Worm (Caenorhabditis elegans): ENCODE results near the gene crn-7.

crn-7 gene

DNA sequence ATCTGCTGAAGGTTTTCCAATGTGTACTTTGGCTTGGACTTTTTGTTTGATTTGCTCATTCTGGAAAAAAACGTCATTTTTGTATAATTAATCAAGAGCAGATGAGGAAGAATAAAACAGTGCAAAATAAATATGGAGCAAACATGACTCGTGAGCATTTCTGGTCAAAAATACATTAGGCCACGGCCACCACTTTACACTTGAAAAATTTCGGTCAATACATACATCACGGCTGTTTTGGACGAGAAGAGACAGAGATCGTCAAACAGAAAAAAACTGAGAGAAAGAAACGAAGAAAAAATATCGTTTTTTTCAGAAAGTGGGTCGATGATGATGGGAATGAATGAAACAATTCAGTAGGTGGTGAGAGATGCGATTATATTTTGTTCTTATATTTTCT lies at the start of gene crn-7, which contains the start of gene F09G8.7:
TSS of gene crn-7 (plus strand) at position 236 of the 400 bp plus-strand sequence.
TSS of gene F09G8.7 (minus strand) at position 60 of the 400 bp plus-strand sequence.
- TF ChIP-seq ceh-24 (tag; optimal IDR thresholded peaks at IDR 0.05) = no peak
- no peak for TF ChIP-seq pros-1 (tag; optimal IDR thresholded peaks at IDR 0.05)
- no peak for TF ChIP-seq gmeb-2 (tag; optimal IDR thresholded peaks at IDR 0.05)
- no peak for TF ChIP-seq pax-1 (tag; optimal IDR thresholded peaks at IDR 0.05)
- TF ChIP-seq pqm-1 (tag; optimal IDR thresholded peaks at IDR 0.05) = no peak
- TF ChIP-seq pat-9 (tag; optimal IDR thresholded peaks at IDR 0.05) = no peak
- TF ChIP-seq fax-1 (tag; optimal IDR thresholded peaks at IDR 0.05) = no peak
- no peak for TF ChIP-seq unc-55 (GFP tag; optimal IDR thresholded peaks at IDR 0.05)
- no peak for TF ChIP-seq ref-2 (tag; optimal IDR thresholded peaks at IDR 0.05)
- no peak for TF ChIP-seq dve-1 (tag; optimal IDR thresholded peaks at IDR 0.05)
- TF ChIP-seq ceh-30 (tag; optimal IDR thresholded peaks at IDR 0.05) = no peak

- TF ChIP-seq unc-86 (tag; optimal IDR thresholded peaks at IDR 0.05) (peak; percentile 38), ttx-3 (tag; optimal IDR thresholded peaks at IDR 0.05) (no peak)
Measured at ce11 chrIII:8220081-8220480, 48.2 kb upstream of the crn-7 start.

DNA sequence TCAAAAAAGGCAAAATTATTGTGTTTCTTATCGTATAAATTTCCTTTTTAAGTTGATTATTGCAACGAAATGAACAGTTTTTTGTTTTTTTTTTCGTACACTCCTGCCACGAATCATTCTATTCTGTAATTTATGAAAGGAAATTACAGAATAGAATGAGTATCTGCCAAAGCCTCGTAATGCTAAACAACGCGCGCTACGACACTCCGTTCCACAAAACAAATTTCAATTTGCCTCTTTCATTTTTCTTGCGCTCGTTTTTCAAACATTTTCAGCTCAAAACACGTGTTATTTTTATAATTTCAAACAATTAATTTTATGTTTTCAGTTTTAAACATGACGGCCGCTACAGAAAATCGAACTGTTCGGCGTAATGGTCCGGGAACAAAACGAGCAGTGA lies 43.6 kb upstream of the crn-7 start, which contains the start of gene mob-4:
TSS of gene mob-4 (plus strand) at position 329 of the 400 bp plus-strand sequence.
- TF ChIP-seq hlh-15 (tag; optimal IDR thresholded peaks at IDR 0.05) (no peak), Y22D7AL.16 (tag; optimal IDR thresholded peaks at IDR 0.05) (no peak), hlh-6 (tag; optimal IDR thresholded peaks at IDR 0.05) (no peak), ceh-48 (tag; optimal IDR thresholded peaks at IDR 0.05) (no peak), unc-86 (tag; optimal IDR thresholded peaks at IDR 0.05) (no peak), pha-2 (tag; optimal IDR thresholded peaks at IDR 0.05) (no peak), ceh-18 (tag; optimal IDR thresholded peaks at IDR 0.05) (no peak), T23F11.4 (GFP tag; optimal IDR thresholded peaks at IDR 0.05) (no peak)

DNA sequence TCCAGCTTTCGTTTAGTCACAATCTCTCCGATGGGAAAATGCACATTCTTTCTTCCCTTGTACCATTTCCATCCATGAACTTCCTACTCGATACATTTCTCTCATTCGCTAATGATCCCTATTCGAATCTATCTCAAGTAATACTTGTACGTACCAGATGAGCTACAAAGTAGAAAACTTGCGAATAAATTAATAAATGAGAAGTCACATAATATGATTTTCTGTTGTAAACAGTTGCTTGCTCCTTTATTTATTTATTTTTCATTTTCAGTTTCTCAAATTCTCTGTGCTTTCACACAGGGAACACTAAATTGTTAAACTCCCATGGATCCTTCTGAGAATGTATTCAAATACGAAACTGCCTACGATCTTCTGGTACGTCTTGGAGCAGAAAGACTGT lies 42.2 kb upstream of the crn-7 start, which contains the start of gene rfs-1:
TSS of gene rfs-1 (plus strand) at position 301 of the 400 bp plus-strand sequence.
- TF ChIP-seq gmeb-2 (tag; optimal IDR thresholded peaks at IDR 0.05) = no peak
- TF ChIP-seq pax-1 (tag; optimal IDR thresholded peaks at IDR 0.05) = no peak
- TF ChIP-seq madf-2 (tag; optimal IDR thresholded peaks at IDR 0.05) = no peak
- no peak for TF ChIP-seq ceh-22 (tag; optimal IDR thresholded peaks at IDR 0.05)

DNA sequence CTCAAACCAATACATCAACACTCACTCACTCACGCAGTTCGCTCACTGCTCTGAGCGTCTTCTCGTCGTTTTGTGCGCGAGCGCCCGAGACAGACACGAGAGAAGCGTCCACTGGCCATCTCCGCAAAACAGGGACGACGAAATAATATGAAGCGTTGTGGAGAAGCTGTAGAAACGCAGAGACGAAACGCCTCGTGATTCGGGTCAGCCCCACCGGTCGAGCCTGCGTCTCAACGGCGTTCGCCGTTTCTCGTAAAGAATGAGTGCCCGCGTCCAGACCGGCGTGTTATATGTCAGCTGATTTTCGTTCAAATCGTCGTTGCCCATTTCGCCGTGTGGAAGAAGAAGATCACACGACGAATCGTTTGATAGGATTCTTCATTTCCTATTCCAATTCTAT lies 40.8 kb upstream of the crn-7 start, which contains the start of gene fbxl-1:
TSS of gene fbxl-1 (plus strand) at position 320 of the 400 bp plus-strand sequence.
- TF ChIP-seq pha-4 (tag; optimal IDR thresholded peaks at IDR 0.05) (no peak), ttx-3 (tag; optimal IDR thresholded peaks at IDR 0.05) (no peak), rnt-1 (tag; optimal IDR thresholded peaks at IDR 0.05) (peak; percentile 57), tbx-7 (tag; optimal IDR thresholded peaks at IDR 0.05) (no peak), F13H6.1 (tag; optimal IDR thresholded peaks at IDR 0.05) (peak; percentile 13), pat-9 (tag; optimal IDR thresholded peaks at IDR 0.05) (no peak), ceh-22 (tag; optimal IDR thresholded peaks at IDR 0.05) (no peak), gmeb-2 (tag; optimal IDR thresholded peaks at IDR 0.05) (no peak), ceh-6 (GFP tag; optimal IDR thresholded peaks at IDR 0.05) (no peak), ceh-9 (tag; optimal IDR thresholded peaks at IDR 0.05) (no peak), unc-55 (GFP tag; optimal IDR thresholded peaks at IDR 0.05) (peak; percentile 77), hlh-13 (GFP tag; optimal IDR thresholded peaks at IDR 0.05) (no peak), T23F11.4 (GFP tag; optimal IDR thresholded peaks at IDR 0.05) (no peak), K09A11.1 (tag; optimal IDR thresholded peaks at IDR 0.05; ENCODE audit: insufficient read depth) (no peak), Y22D7AL.16 (tag; optimal IDR thresholded peaks at IDR 0.05) (no peak), pha-2 (tag; optimal IDR thresholded peaks at IDR 0.05) (no peak), ceh-18 (tag; optimal IDR thresholded peaks at IDR 0.05) (peak; percentile 57), elt-2 (tag; optimal IDR thresholded peaks at IDR 0.05) (no peak), eyg-1 (tag; optimal IDR thresholded peaks at IDR 0.05) (no peak), npax-4 (tag; optimal IDR thresholded peaks at IDR 0.05) (no peak), hlh-30 (tag; optimal IDR thresholded peaks at IDR 0.05; ENCODE audit: insufficient read depth) (peak; percentile 95), dmd-4 (tag; optimal IDR thresholded peaks at IDR 0.05; ENCODE audit: borderline replicate concordance) (no peak), unc-3 (GFP tag; conservative IDR thresholded peaks at IDR 0.05) (no peak), unc-3 (tag; optimal IDR thresholded peaks at IDR 0.05) (no peak), sox-4 (tag; optimal IDR thresholded peaks at IDR 0.05) (no peak), unc-42 (tag; optimal IDR thresholded peaks at IDR 0.05) (peak; percentile 1), ets-4 (tag; optimal IDR thresholded peaks at IDR 0.05) (no peak), ztf-16 (tag; optimal IDR thresholded peaks at IDR 0.05) (peak; percentile 16), nhr-11 (tag; optimal IDR thresholded peaks at IDR 0.05) (no peak), lin-11 (tag; optimal IDR thresholded peaks at IDR 0.05) (no peak), K02D7.2 (tag; optimal IDR thresholded peaks at IDR 0.05) (no peak), hlh-6 (tag; optimal IDR thresholded peaks at IDR 0.05) (no peak)

Data from whole organism, late embryonic.